Worm (Caenorhabditis elegans): ENCODE data around the gene Y70G10A.4.
A peak's percentile ranks its signal among the peaks of the same experiment; 100 is the strongest.
"Not testable (repeated sequence)": the region's sequence is repeated elsewhere in the genome, so short reads cannot be mapped to it uniquely, and the experiment has no call there.

The Y70G10A.4 gene

ce11 chrIII:10261256-10261655, 39.3 kb downstream of the Y70G10A.4 start:
- TF ChIP-seq pha-4 (tag; optimal IDR thresholded peaks at IDR 0.05), result no peak

DNA sequence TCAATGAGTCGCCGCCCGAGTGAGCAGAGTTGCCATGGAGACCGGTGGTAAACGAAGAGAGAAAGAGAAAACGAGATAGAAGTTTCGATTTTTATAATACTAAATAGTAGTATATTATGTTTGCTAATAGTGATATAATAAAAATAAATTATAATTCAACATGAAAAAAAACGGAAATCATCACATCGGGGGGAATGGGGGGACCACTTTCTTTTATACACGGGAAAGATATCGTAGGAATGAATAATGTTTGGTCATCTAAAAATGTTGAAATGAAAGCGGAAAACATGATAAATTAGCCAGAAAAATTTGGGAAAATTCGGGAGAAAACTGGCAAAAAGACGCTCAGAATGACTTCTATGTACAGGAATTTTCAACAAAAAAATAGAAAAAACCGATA, 39.7 kb downstream of the Y70G10A.4 start, which contains the start of gene bbs-5:
bbs-5 (minus strand) TSS at position 101 of the 400 bp plus-strand sequence.
- no peak for TF ChIP-seq nfya-1 (tag; optimal IDR thresholded peaks at IDR 0.05)
- TF ChIP-seq unc-42 (tag; optimal IDR thresholded peaks at IDR 0.05), result no peak
- no peak for TF ChIP-seq ceh-2 (tag; optimal IDR thresholded peaks at IDR 0.05)
- no peak for TF ChIP-seq ceh-45 (GFP tag; IDR thresholded peaks at IDR 0.05)
- TF ChIP-seq elt-4 (tag; optimal IDR thresholded peaks at IDR 0.05), result no peak
- no peak for TF ChIP-seq elt-2 (tag; optimal IDR thresholded peaks at IDR 0.05)

DNA sequence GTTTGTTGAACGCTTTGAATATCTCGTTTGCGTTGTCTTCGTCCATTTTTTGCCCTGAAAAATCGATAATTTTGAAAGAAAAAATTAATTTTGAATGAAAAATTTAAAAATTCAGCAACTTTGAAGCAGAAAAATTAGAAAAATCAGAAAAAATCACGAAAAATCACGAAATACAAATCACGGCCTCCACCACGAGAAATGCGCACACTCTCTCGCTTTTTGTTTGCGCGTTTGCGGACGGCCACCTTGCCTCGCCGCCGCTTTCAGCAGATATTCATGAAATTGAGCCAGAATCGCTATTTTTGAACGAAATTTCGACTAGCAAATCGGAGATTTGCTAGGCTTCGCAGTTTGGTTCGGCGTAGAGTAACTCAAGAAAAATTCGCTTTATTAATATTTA, 44.9 kb downstream of the Y70G10A.4 start, which contains the start of gene inpp-4B:
inpp-4B (minus strand) TSS at position 54 of the 400 bp plus-strand sequence.
- not testable (repeated sequence) for TF ChIP-seq hlh-13 (GFP tag; optimal IDR thresholded peaks at IDR 0.05); madf-2 (tag; optimal IDR thresholded peaks at IDR 0.05); fkh-6 (tag; optimal IDR thresholded peaks at IDR 0.05)

ce11 chrIII:10270778-10271307, 48.9 kb downstream of the Y70G10A.4 start, which contains the start of gene cnk-1:
Gene cnk-1, plus strand, starts transcription at chrIII:10271257.
- TF ChIP-seq ets-4 (tag; optimal IDR thresholded peaks at IDR 0.05) (peak; percentile 84), ceh-45 (GFP tag; IDR thresholded peaks at IDR 0.05) (peak; percentile 67; the same call in 1 of the 2 replicates), zip-5 (tag; optimal IDR thresholded peaks at IDR 0.05) (peak; percentile 30), unc-86 (tag; optimal IDR thresholded peaks at IDR 0.05) (no peak), pha-2 (tag; optimal IDR thresholded peaks at IDR 0.05) (no peak), sdc-2 (tag; optimal IDR thresholded peaks at IDR 0.05) (no peak), tbx-7 (tag; optimal IDR thresholded peaks at IDR 0.05) (peak; percentile 72), rnt-1 (tag; optimal IDR thresholded peaks at IDR 0.05) (peak; percentile 51), ceh-14 (tag; optimal IDR thresholded peaks at IDR 0.05) (peak; percentile 43), ceh-9 (tag; optimal IDR thresholded peaks at IDR 0.05) (no peak), ceh-2 (tag; optimal IDR thresholded peaks at IDR 0.05) (peak; percentile 84), dmd-4 (tag; optimal IDR thresholded peaks at IDR 0.05; ENCODE audit: borderline replicate concordance) (no peak), K09A11.1 (tag; optimal IDR thresholded peaks at IDR 0.05; ENCODE audit: insufficient read depth) (no peak), hlh-13 (GFP tag; optimal IDR thresholded peaks at IDR 0.05) (no peak), elt-4 (tag; optimal IDR thresholded peaks at IDR 0.05) (no peak), ama-1 (optimal IDR thresholded peaks at IDR 0.05) (no peak), lin-11 (tag; optimal IDR thresholded peaks at IDR 0.05) (no peak), ceh-31 (tag; optimal IDR thresholded peaks at IDR 0.05) (peak; percentile 94), pat-9 (tag; optimal IDR thresholded peaks at IDR 0.05) (no peak), fkh-10 (GFP tag; optimal IDR thresholded peaks at IDR 0.05) (no peak), nhr-11 (tag; optimal IDR thresholded peaks at IDR 0.05) (no peak), nfya-1 (tag; optimal IDR thresholded peaks at IDR 0.05) (no peak), pha-4 (tag; optimal IDR thresholded peaks at IDR 0.05) (no peak), pag-3 (tag; optimal IDR thresholded peaks at IDR 0.05; ENCODE audit: borderline replicate concordance) (no peak), eyg-1 (tag; optimal IDR thresholded peaks at IDR 0.05) (no peak), hlh-30 (tag; optimal IDR thresholded peaks at IDR 0.05; ENCODE audit: insufficient read depth) (no peak), hlh-15 (tag; optimal IDR thresholded peaks at IDR 0.05) (no peak), nhr-232 (tag; optimal IDR thresholded peaks at IDR 0.05) (no peak), sox-2 (GFP tag; IDR thresholded peaks at IDR 0.05) (peak; percentile 41), ceh-24 (tag; optimal IDR thresholded peaks at IDR 0.05) (no peak), che-1 (tag; optimal IDR thresholded peaks at IDR 0.05) (no peak), unc-42 (tag; optimal IDR thresholded peaks at IDR 0.05) (peak; percentile 34), ztf-16 (tag; optimal IDR thresholded peaks at IDR 0.05) (no peak), unc-55 (GFP tag; optimal IDR thresholded peaks at IDR 0.05) (no peak), F13H6.1 (tag; optimal IDR thresholded peaks at IDR 0.05) (peak; percentile 28), ceh-22 (tag; optimal IDR thresholded peaks at IDR 0.05) (no peak), ahr-1 (tag; optimal IDR thresholded peaks at IDR 0.05) (no peak), ref-2 (tag; optimal IDR thresholded peaks at IDR 0.05) (peak; percentile 42), ttx-3 (tag; optimal IDR thresholded peaks at IDR 0.05) (no peak), pqm-1 (tag; optimal IDR thresholded peaks at IDR 0.05) (no peak), ceh-30 (tag; optimal IDR thresholded peaks at IDR 0.05) (no peak), hlh-6 (tag; optimal IDR thresholded peaks at IDR 0.05) (peak; percentile 44), C38D4.7 (GFP tag; optimal IDR thresholded peaks at IDR 0.05) (no peak)
